Worm (Caenorhabditis elegans): ENCODE results near the gene math-10.

ce11 chrII:1884635-1885034 is 13.3 kb downstream of the math-10 start, which contains the start of gene math-6:
- TF ChIP-seq pag-3 (tag; optimal IDR thresholded peaks at IDR 0.05; ENCODE audit: borderline replicate concordance, insufficient read depth) (no peak), egl-27 (tag; optimal IDR thresholded peaks at IDR 0.05) (no peak), ama-1 (optimal IDR thresholded peaks at IDR 0.05) (no peak), sptf-1 (tag; optimal IDR thresholded peaks at IDR 0.05) (no peak), skn-1 (tag; optimal IDR thresholded peaks at IDR 0.05) (no peak), snpc-4 (tag; optimal IDR thresholded peaks at IDR 0.05) (no peak), sox-4 (tag; optimal IDR thresholded peaks at IDR 0.05) (no peak), nhr-11 (tag; optimal IDR thresholded peaks at IDR 0.05) (no peak), lsy-2 (tag; optimal IDR thresholded peaks at IDR 0.05) (no peak), nhr-77 (tag; optimal IDR thresholded peaks at IDR 0.05) (no peak), nhr-90 (tag; optimal IDR thresholded peaks at IDR 0.05; ENCODE audit: poor library complexity) (no peak), nhr-84 (tag; optimal IDR thresholded peaks at IDR 0.05) (no peak)

Data from whole organism, L1 larva.